Worm (Caenorhabditis elegans) whole organism, L2 larva: ENCODE measurements around the gene srab-11.
A peak's percentile ranks its signal among the peaks of the same experiment; 100 is the strongest.

ENCODE experiments used
- F13H6.1 ChIP-seq: sonication (generic microtip); optimal IDR thresholded peaks from 2 replicates; lab custom pipeline; 2016; ENCODE audit warnings: missing genetic modification characterization, missing compliant biosample characterization
- R02D3.7 ChIP-seq: fragments of 150-350 bp; optimal IDR thresholded peaks from 2 replicates; lab custom pipeline; 2014; ENCODE audit warnings: missing biosample characterization, missing genetic modification characterization
- Y55F3AM.14 ChIP-seq: fragments of 200-800 bp; sonication (Bioruptor generic); optimal IDR thresholded peaks from 2 replicates; lab custom pipeline; 2018; ENCODE audit warnings: mild to moderate bottlenecking, missing genetic modification characterization, missing compliant biosample characterization
- aly-2 ChIP-seq: fragments of 150-350 bp; optimal IDR thresholded peaks from 2 replicates; lab custom pipeline; 2014; ENCODE audit warnings: missing biosample characterization, missing genetic modification characterization
- ama-1 ChIP-seq: fragments of 150-350 bp; optimal IDR thresholded peaks from 2 replicates; lab custom pipeline; 2018; ENCODE audit warnings: inconsistent platforms
- blmp-1 ChIP-seq: sonication (generic microtip); optimal IDR thresholded peaks from 2 replicates; lab custom pipeline; 2017; ENCODE audit warnings: missing genetic modification characterization, mild to moderate bottlenecking, missing compliant biosample characterization, antibody characterized with exemption, moderate library complexity; ENCODE audit not compliant: insufficient read depth
- ceh-16 ChIP-seq: fragments of 150-350 bp; optimal IDR thresholded peaks from 2 replicates; lab custom pipeline; 2014; ENCODE audit warnings: missing biosample characterization, missing genetic modification characterization
- ceh-82 ChIP-seq: fragments of 150-350 bp; optimal IDR thresholded peaks from 2 replicates; lab custom pipeline; 2014; ENCODE audit warnings: missing biosample characterization, missing genetic modification characterization
- crh-2 ChIP-seq: sonication (generic microtip); optimal IDR thresholded peaks from 2 replicates; lab custom pipeline; 2017; ENCODE audit warnings: missing biosample characterization, missing genetic modification characterization
- dmd-4 ChIP-seq: sonication (generic microtip); optimal IDR thresholded peaks from 2 replicates; lab custom pipeline; 2017; ENCODE audit warnings: missing biosample characterization, missing genetic modification characterization
- egl-27 ChIP-seq: sonication (generic microtip); optimal IDR thresholded peaks from 3 replicates; lab custom pipeline; 2017; ENCODE audit warnings: missing biosample characterization, missing genetic modification reagents, missing genetic modification characterization
- elt-1 ChIP-seq: fragments of 150-350 bp; optimal IDR thresholded peaks from 2 replicates; lab custom pipeline; 2014; ENCODE audit warnings: missing biosample characterization, missing genetic modification characterization
- fos-1 ChIP-seq: fragments of 150-350 bp; optimal IDR thresholded peaks from 2 replicates; lab custom pipeline; 2014; ENCODE audit warnings: missing biosample characterization, missing genetic modification characterization
- gmeb-1 ChIP-seq: fragments of 150-350 bp; optimal IDR thresholded peaks from 2 replicates; lab custom pipeline; 2014; ENCODE audit warnings: missing biosample characterization, missing genetic modification characterization
- lin-13 ChIP-seq: fragments of 150-350 bp; optimal IDR thresholded peaks from 2 replicates; lab custom pipeline; 2014; ENCODE audit warnings: missing biosample characterization, missing genetic modification reagents, missing genetic modification characterization
- lin-39 ChIP-seq: fragments of 150-350 bp; optimal IDR thresholded peaks from 2 replicates; lab custom pipeline; 2014; ENCODE audit warnings: missing biosample characterization, missing genetic modification reagents, missing genetic modification characterization
- lsy-2 ChIP-seq, 2 experiments: fragments of 150-350 bp in 1 of 2; sonication (generic microtip) in 1 of 2; optimal IDR thresholded peaks; 2 replicates each; lab custom pipeline; 2014 to 2017; ENCODE audit warnings: missing biosample characterization in 2 of 2, missing genetic modification characterization in 2 of 2
- mab-5 ChIP-seq: fragments of 150-350 bp; optimal IDR thresholded peaks from 2 replicates; lab custom pipeline; 2014; ENCODE audit warnings: missing biosample characterization, missing genetic modification characterization
- mbf-1 ChIP-seq: sonication (generic microtip); optimal IDR thresholded peaks from 2 replicates; lab custom pipeline; 2017; ENCODE audit warnings: missing biosample characterization, missing genetic modification characterization
- mdl-1 ChIP-seq, 2 experiments: fragments of 150-350 bp in 1 of 2; sonication (generic microtip) in 1 of 2; optimal IDR thresholded peaks; 2 replicates each; lab custom pipeline; 2017; ENCODE audit warnings: missing biosample characterization in 2 of 2, missing genetic modification characterization in 2 of 2
- nhr-10 ChIP-seq: sonication (generic microtip); optimal IDR thresholded peaks from 2 replicates; lab custom pipeline; 2017; ENCODE audit warnings: missing biosample characterization, missing genetic modification characterization
- nhr-11 ChIP-seq: fragments of 150-350 bp; optimal IDR thresholded peaks from 2 replicates; lab custom pipeline; 2014; ENCODE audit warnings: missing biosample characterization, missing genetic modification characterization
- nhr-12 ChIP-seq: fragments of 150-350 bp; optimal IDR thresholded peaks from 2 replicates; lab custom pipeline; 2014; ENCODE audit warnings: missing biosample characterization, missing genetic modification characterization
- nhr-21 ChIP-seq: fragments of 150-350 bp; optimal IDR thresholded peaks from 2 replicates; lab custom pipeline; 2014; ENCODE audit warnings: missing biosample characterization, missing genetic modification characterization
- nhr-23 ChIP-seq: fragments of 150-350 bp; optimal IDR thresholded peaks from 2 replicates; lab custom pipeline; 2014; ENCODE audit warnings: missing biosample characterization, missing genetic modification reagents, missing genetic modification characterization
- nhr-237 ChIP-seq: fragments of 150-350 bp; optimal IDR thresholded peaks from 2 replicates; lab custom pipeline; 2014; ENCODE audit warnings: missing biosample characterization, missing genetic modification characterization
- nhr-6 ChIP-seq: fragments of 150-350 bp; optimal IDR thresholded peaks from 2 replicates; lab custom pipeline; 2014; ENCODE audit warnings: missing biosample characterization, missing genetic modification characterization
- skn-1 ChIP-seq: sonication (generic microtip); optimal IDR thresholded peaks from 2 replicates; lab custom pipeline; 2017; ENCODE audit warnings: missing biosample characterization, missing genetic modification characterization
- sma-3 ChIP-seq: sonication (generic microtip); optimal IDR thresholded peaks from 2 replicates; lab custom pipeline; 2016; ENCODE audit warnings: missing genetic modification reagents, missing genetic modification characterization, missing compliant biosample characterization
- unc-39 ChIP-seq: fragments of 150-350 bp; optimal IDR thresholded peaks from 2 replicates; lab custom pipeline; 2014; ENCODE audit warnings: missing biosample characterization, missing genetic modification characterization
- zag-1 ChIP-seq: fragments of 150-350 bp; optimal IDR thresholded peaks from 2 replicates; lab custom pipeline; 2014; ENCODE audit warnings: missing biosample characterization, missing genetic modification characterization

Gene srab-11

DNA sequence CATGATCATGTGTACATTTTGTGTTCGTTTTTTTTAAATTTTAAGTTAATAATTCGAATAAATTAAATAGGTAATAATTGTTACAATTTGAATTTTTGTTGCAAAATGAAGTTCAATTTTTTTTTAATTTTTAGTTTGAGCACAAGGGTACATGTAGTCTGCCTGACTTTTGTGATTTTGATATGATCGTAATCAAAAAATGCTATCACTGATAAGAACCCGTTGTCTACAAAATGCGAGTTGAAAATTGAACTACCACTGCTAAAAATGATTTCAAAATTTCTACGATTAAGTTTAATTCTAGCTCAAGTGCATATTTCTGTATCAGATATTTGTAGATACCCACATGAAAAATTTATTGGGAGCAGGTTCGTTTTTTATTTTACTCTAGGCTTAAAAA, 28.7 kb downstream of the srab-11 start, which contains the start of gene clec-210:
Gene clec-210, plus strand, starts transcription at position 211 of the 400 bp plus-strand sequence.
- TF ChIP-seq fos-1 (tag; lab: Kevin White, UChicago) (peak; percentile 28), mab-5 (tag; lab: Kevin White, UChicago) (no peak)

DNA sequence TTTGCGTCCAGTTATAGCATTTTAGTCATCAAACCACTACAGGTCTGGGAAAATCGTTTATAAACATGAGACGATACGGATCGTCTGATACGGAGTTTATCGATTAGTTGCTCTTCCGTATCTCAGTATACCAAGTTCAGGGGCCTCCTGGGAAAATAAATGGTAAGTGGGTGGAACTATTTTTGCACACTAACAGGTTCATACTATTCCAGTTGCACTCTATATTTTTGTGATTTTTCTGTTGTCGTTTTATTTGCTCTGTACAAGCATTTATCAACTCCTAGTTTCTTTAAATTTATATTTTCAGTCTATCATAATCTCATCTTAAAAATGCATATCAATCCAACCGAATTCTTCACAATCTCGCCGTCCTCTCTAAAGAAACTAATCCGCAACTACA, 31.9 kb downstream of the srab-11 start, which contains the start of gene Y73C8C.3:
Gene Y73C8C.3, plus strand, starts transcription at position 301 of the 400 bp plus-strand sequence.
- TF ChIP-seq nhr-11 (tag; lab: Kevin White, UChicago): no peak
- TF ChIP-seq fos-1 (tag; lab: Kevin White, UChicago): no peak
- TF ChIP-seq ama-1 (lab: Kevin White, UChicago): no peak
- TF ChIP-seq lin-13: no peak
- TF ChIP-seq blmp-1: no peak

DNA sequence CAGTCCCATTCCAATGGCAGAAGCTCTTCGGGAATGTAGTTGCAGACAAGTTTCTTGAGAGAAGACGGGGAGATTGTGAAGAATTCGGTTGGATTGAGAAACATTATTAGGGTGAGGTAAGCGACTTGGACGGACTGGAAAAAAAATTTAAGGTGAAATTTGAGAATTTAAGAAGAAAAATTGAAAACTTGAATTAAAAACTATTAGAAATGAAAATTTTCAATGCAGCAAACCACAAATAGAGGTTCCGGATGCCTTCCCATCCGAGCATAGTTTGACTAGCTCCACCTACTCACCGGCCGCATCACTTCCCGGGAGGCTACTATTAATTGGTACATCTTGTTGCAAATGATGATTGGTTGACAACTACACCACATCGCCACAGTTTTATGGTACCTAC, 33.1 kb downstream of the srab-11 start, which contains the start of gene Y73C8C.8:
Gene Y73C8C.8, minus strand, starts transcription at position 101 of the 400 bp plus-strand sequence.
- no peak for TF ChIP-seq blmp-1
- TF ChIP-seq ceh-82 (tag; lab: Kevin White, UChicago): no peak
- no peak for TF ChIP-seq mab-5 (tag; lab: Kevin White, UChicago)
- no peak for TF ChIP-seq nhr-12 (tag; lab: Kevin White, UChicago)
- no peak for TF ChIP-seq nhr-23 (tag; lab: Kevin White, UChicago)

DNA sequence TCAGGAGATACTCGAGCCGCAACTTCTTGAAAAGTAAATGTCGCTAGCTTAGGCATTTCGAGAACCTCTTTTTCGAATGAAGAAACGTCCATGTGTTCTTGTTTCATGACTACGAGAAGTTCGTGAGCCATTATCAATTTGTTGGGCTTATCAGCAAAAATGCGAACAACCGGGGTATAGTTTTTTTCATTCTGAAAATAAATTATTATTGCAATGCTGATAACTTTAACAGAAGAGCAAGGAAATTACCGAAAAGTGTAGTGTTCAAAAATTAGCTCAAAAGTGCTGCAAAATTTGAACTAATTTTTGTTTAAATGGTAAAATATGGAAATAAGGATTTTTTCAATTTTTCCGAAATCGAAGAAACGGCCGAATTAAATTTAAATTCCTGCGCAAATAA, 34.6 kb downstream of the srab-11 start:
- TF ChIP-seq fos-1 (tag; lab: Kevin White, UChicago) (peak; percentile 22), egl-27 (no peak), dmd-4 (tag; lab: Kevin White, UChicago) (no peak)

DNA sequence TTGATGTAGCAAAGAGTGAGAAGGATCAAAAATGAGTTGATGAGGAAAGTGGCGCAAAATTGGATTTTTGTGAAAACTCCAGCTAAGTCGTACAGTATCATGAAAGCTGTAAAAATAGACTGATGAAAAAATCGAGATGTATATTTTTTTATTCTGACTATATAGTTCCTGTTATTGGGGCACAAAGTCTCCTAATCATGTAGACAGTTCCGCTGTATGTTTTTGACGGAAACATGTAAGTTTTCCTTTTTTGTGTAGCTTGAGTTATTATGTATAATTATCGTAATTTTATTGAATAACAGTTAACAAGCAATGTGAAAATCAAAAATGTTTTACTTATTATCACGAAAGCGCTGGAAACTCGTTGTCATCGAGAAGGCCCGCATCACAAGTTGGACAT, 39.4 kb downstream of the srab-11 start, which contains the start of gene str-68:
Gene str-68, minus strand, starts transcription at position 101 of the 400 bp plus-strand sequence.
- TF ChIP-seq R02D3.7 (tag; lab: Kevin White, UChicago) (no peak), Y55F3AM.14 (GFP tag; lab: Kevin White, UChicago) (no peak), nhr-21 (tag; lab: Kevin White, UChicago) (no peak), nhr-10 (tag; lab: Kevin White, UChicago) (no peak), lsy-2 (tag; optimal IDR thresholded peaks at IDR 0.05; lab: Kevin White, UChicago) (no peak), elt-1 (no peak), ama-1 (lab: Kevin White, UChicago) (no peak), mbf-1 (no peak), skn-1 (tag; lab: Kevin White, UChicago) (no peak), sma-3 (GFP tag; lab: Kevin White, UChicago) (no peak), mab-5 (tag; lab: Kevin White, UChicago) (no peak), mdl-1 (tag; optimal IDR thresholded peaks at IDR 0.05; lab: Kevin White, UChicago) (no peak), lin-39 (tag; lab: Kevin White, UChicago) (no peak), aly-2 (tag; lab: Kevin White, UChicago) (no peak), crh-2 (tag; lab: Kevin White, UChicago) (no peak), ceh-16 (tag; lab: Kevin White, UChicago) (no peak)

DNA sequence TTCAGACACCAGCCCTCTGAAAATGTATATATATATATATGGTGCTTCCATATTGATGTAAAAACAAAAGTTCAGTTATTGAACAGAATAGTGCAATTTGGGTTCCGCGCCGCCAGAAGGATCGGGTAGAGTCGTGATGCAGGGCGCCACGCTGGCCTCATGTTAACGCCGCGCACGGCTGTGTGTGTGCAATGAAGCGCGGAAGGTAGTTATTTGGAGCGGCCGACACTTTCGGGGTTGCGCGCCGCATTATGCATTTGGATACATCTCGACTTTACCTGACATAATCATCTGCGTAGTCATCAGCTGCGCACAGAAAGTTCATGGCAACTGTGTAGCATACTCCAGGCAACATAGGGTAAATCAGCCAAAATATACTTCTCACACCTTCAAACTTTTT, 40.0 kb downstream of the srab-11 start:
- TF ChIP-seq nhr-237: no peak
- no peak for TF ChIP-seq aly-2 (tag; lab: Kevin White, UChicago)
- TF ChIP-seq Y55F3AM.14 (GFP tag; lab: Kevin White, UChicago): no peak
- no peak for TF ChIP-seq mdl-1 (tag; optimal IDR thresholded peaks at IDR 0.05; lab: Kevin White, UChicago)
- no peak for TF ChIP-seq blmp-1
- TF ChIP-seq egl-27: no peak
- TF ChIP-seq F13H6.1 (tag; lab: Kevin White, UChicago): no peak
- no peak for TF ChIP-seq nhr-21 (tag; lab: Kevin White, UChicago)
- no peak for TF ChIP-seq nhr-6 (tag; lab: Kevin White, UChicago)
- no peak for TF ChIP-seq zag-1 (tag; lab: Kevin White, UChicago)
- no peak for TF ChIP-seq unc-39 (tag; lab: Kevin White, UChicago)
- TF ChIP-seq dmd-4 (tag; lab: Kevin White, UChicago): no peak
- TF ChIP-seq gmeb-1 (tag; lab: Kevin White, UChicago): no peak
- no peak for TF ChIP-seq fos-1 (tag; lab: Kevin White, UChicago)
